Worm (Caenorhabditis elegans) whole organism, L1 larva: ENCODE data around the gene lin-14.

ENCODE experiments used
- C04F5.9 ChIP-seq: sonication (generic microtip); optimal IDR thresholded peaks from 2 replicates; lab custom pipeline; 2016; ENCODE audit warnings: missing genetic modification characterization, missing compliant biosample characterization
- ama-1 ChIP-seq: fragments of 150-350 bp; optimal IDR thresholded peaks from 2 replicates; lab custom pipeline; 2014
- ceh-8 ChIP-seq: fragments of 200-800 bp; sonication (Bioruptor generic); optimal IDR thresholded peaks from 2 replicates; lab custom pipeline; 2018; ENCODE audit warnings: mild to moderate bottlenecking, missing genetic modification characterization, moderate library complexity, missing compliant biosample characterization
- ceh-88 ChIP-seq: fragments of 200-800 bp; sonication (Bioruptor generic); IDR thresholded peaks from 2 replicates; pipeline ENCODE4 v1.3.6; 2022; ENCODE audit warnings: missing genetic modification characterization, missing compliant biosample characterization
- dpl-1 ChIP-seq, 3 experiments: fragments of 150-350 bp in 2 of 3; sonication (generic microtip) in 1 of 3; optimal IDR thresholded peaks; 2 replicates each; lab custom pipeline; 2014 to 2017; ENCODE audit warnings: missing biosample characterization in 3 of 3, missing genetic modification characterization in 3 of 3, missing genetic modification reagents in 3 of 3
- efl-1 ChIP-seq, 4 experiments: fragments of 150-350 bp; optimal IDR thresholded peaks in 3 of 4; peaks in 1 of 4; 1 replicate in 1 of 4; 2 replicates in 3 of 4; lab custom pipeline; 2014; ENCODE audit warnings: missing biosample characterization in 2 of 4, missing genetic modification characterization in 2 of 4, missing genetic modification reagents in 2 of 4
- elt-2 ChIP-seq: sonication (generic microtip); optimal IDR thresholded peaks from 2 replicates; lab custom pipeline; 2016; ENCODE audit warnings: missing genetic modification characterization, mild to moderate bottlenecking, inconsistent platforms, missing compliant biosample characterization, missing genetic modification reagents
- elt-3 ChIP-seq, 6 experiments: fragments of 150-350 bp in 1 of 6; sonication (generic microtip); optimal IDR thresholded peaks; 2 replicates each; lab custom pipeline; 2017 to 2018; ENCODE audit warnings: missing biosample characterization in 6 of 6, missing genetic modification characterization in 6 of 6, inconsistent platforms in 1 of 6
- grh-1 ChIP-seq: fragments of 200-800 bp; sonication (Bioruptor generic); IDR thresholded peaks from 2 replicates; pipeline ENCODE4 v1.3.6; 2022; ENCODE audit warnings: missing genetic modification reagents, missing genetic modification characterization, missing compliant biosample characterization
- jun-1 ChIP-seq: fragments of 150-350 bp; optimal IDR thresholded peaks from 2 replicates; lab custom pipeline; 2014; ENCODE audit warnings: missing biosample characterization, missing genetic modification reagents, missing genetic modification characterization
- lin-14 ChIP-seq: fragments of 200-800 bp; sonication (Bioruptor generic); optimal IDR thresholded peaks from 2 replicates; lab custom pipeline; 2018; ENCODE audit warnings: mild to moderate bottlenecking, missing genetic modification characterization, moderate library complexity, missing compliant biosample characterization
- lin-15B ChIP-seq: fragments of 150-350 bp; sonication (generic microtip); optimal IDR thresholded peaks from 3 replicates; lab custom pipeline; 2014; ENCODE audit warnings: missing biosample characterization, missing genetic modification characterization
- lin-35 ChIP-seq, 2 experiments: fragments of 150-350 bp; optimal IDR thresholded peaks; 2 replicates each; lab custom pipeline; 2014; ENCODE audit warnings: missing biosample characterization in 2 of 2, missing genetic modification characterization in 2 of 2, missing genetic modification reagents in 2 of 2
- lin-39 ChIP-seq: fragments of 150-350 bp; optimal IDR thresholded peaks from 2 replicates; lab custom pipeline; 2014; ENCODE audit warnings: missing biosample characterization, missing genetic modification reagents, missing genetic modification characterization
- mdl-1 ChIP-seq, 2 experiments: fragments of 150-350 bp; optimal IDR thresholded peaks; 2 replicates each; lab custom pipeline; 2014 to 2017; ENCODE audit warnings: missing biosample characterization in 2 of 2, missing genetic modification characterization in 2 of 2, inconsistent platforms in 1 of 2
- mef-2 ChIP-seq: fragments of 150-350 bp; optimal IDR thresholded peaks from 2 replicates; lab custom pipeline; 2014; ENCODE audit warnings: missing biosample characterization, missing genetic modification characterization
- mep-1 ChIP-seq: fragments of 150-350 bp; optimal IDR thresholded peaks from 2 replicates; lab custom pipeline; 2014; ENCODE audit warnings: missing biosample characterization, missing genetic modification characterization
- nhr-19 ChIP-seq: fragments of 200-800 bp; sonication (Bioruptor generic); conservative IDR thresholded peaks from 2 replicates; pipeline ENCODE4 v1.3.6; 2022; ENCODE audit warnings: missing genetic modification characterization, missing compliant biosample characterization
- nhr-47 ChIP-seq: sonication (generic microtip); optimal IDR thresholded peaks from 2 replicates; lab custom pipeline; 2016; ENCODE audit warnings: mild to moderate bottlenecking, missing genetic modification characterization, moderate library complexity, missing compliant biosample characterization
- nhr-71 ChIP-seq: sonication (generic microtip); optimal IDR thresholded peaks from 2 replicates; lab custom pipeline; 2016; ENCODE audit warnings: mild to moderate bottlenecking, missing genetic modification characterization, moderate library complexity, missing compliant biosample characterization
- nhr-84 ChIP-seq: sonication (generic microtip); optimal IDR thresholded peaks from 2 replicates; lab custom pipeline; 2017; ENCODE audit warnings: missing biosample characterization, missing genetic modification characterization
- nhr-90 ChIP-seq: sonication (generic microtip); optimal IDR thresholded peaks from 2 replicates; lab custom pipeline; 2016; ENCODE audit warnings: mild to moderate bottlenecking, missing genetic modification characterization, missing compliant biosample characterization; ENCODE audit not compliant: poor library complexity
- pqm-1 ChIP-seq: sonication (generic microtip); optimal IDR thresholded peaks from 3 replicates; lab custom pipeline; 2017; ENCODE audit warnings: missing biosample characterization, missing genetic modification characterization
- sup-37 ChIP-seq: fragments of 200-800 bp; sonication (Bioruptor generic); optimal IDR thresholded peaks from 2 replicates; lab custom pipeline; 2018; ENCODE audit warnings: mild to moderate bottlenecking, missing genetic modification characterization, missing compliant biosample characterization
- ztf-11 ChIP-seq, 2 experiments: sonication (generic microtip); optimal IDR thresholded peaks; 2 replicates each; lab custom pipeline; 2016 to 2017; ENCODE audit warnings: missing genetic modification characterization in 2 of 2, missing biosample characterization in 1 of 2, missing compliant biosample characterization in 1 of 2
- ztf-4 ChIP-seq: fragments of 150-350 bp; optimal IDR thresholded peaks from 2 replicates; lab custom pipeline; 2014; ENCODE audit warnings: missing biosample characterization, missing genetic modification characterization

lin-14 gene

DNA sequence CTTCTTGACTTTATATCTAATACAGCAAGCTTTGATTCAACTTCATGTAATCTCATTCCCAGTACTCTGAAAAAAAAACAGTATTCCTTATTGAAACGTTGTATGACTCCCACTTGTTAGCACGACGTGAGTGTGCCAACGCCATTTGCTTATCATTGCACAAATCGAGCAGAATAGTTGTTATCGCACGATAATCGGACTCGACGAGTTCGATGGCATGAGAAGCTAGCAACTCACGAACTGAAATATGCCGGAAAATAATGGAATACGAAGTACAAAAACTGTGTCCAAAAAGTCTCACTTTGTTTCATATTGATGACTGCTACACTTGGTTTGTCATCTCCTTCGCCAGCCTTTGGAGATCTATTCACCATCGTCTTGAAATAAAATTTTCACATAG is 44.2 kb downstream of the lin-14 start:
- TF ChIP-seq elt-2 (tag; lab: Kevin White, UChicago) = peak; percentile 80
- TF ChIP-seq pqm-1 (tag; lab: Kevin White, UChicago) = peak; percentile 17
- TF ChIP-seq ztf-11 (tag; optimal IDR thresholded peaks at IDR 0.05; lab: Kevin White, UChicago) = no peak
- peak in 1 of 2 experiments; percentile 19 for TF ChIP-seq lin-35 (GFP tag; optimal IDR thresholded peaks at IDR 0.05; lab: Kevin White, UChicago)
- TF ChIP-seq lin-14 = peak; percentile 18
- no peak for TF ChIP-seq efl-1 (optimal IDR thresholded peaks at IDR 0.05; lab: Kevin White, UChicago)
- peak in 1 of 2 experiments; percentile 43 for TF ChIP-seq efl-1 (GFP tag; optimal IDR thresholded peaks at IDR 0.05 in 1 of 2; lab: Kevin White, UChicago)

DNA sequence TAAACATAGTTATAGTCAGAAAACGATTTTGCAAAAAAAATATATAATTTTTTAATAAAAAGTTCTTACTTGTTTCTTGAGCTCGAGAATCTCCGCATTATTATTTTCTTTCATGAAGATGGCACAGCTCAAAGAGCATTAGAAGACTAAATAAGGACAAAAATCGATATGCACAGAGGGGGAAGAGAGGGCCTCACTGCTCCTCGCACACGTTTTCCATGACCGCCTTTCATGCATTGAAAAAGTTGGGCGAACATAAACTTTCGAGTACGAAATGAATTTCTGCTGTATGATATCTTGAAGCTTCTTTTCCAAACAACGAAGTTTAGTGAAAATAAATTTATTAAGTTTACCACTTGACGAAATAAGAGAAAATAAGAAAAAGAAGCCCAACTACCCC is 45.9 kb downstream of the lin-14 start, which contains the start of gene ccdc-149:
ccdc-149 (minus strand) TSS at position 221 of the 400 bp plus-strand sequence.
- TF ChIP-seq ama-1 (lab: Kevin White, UChicago) (no peak), elt-2 (tag; lab: Kevin White, UChicago) (no peak), nhr-84 (tag; lab: Kevin White, UChicago) (no peak), lin-39 (tag; lab: Kevin White, UChicago) (no peak), grh-1 (GFP tag; lab: Robert Waterston, UW) (no peak), ztf-4 (tag; lab: Kevin White, UChicago) (no peak), mdl-1 (tag; optimal IDR thresholded peaks at IDR 0.05; lab: Kevin White, UChicago) (no peak), mep-1 (no peak), elt-3 (tag; optimal IDR thresholded peaks at IDR 0.05; lab: Kevin White, UChicago) (no peak), ceh-8 (GFP tag; lab: Kevin White, UChicago) (no peak)

DNA sequence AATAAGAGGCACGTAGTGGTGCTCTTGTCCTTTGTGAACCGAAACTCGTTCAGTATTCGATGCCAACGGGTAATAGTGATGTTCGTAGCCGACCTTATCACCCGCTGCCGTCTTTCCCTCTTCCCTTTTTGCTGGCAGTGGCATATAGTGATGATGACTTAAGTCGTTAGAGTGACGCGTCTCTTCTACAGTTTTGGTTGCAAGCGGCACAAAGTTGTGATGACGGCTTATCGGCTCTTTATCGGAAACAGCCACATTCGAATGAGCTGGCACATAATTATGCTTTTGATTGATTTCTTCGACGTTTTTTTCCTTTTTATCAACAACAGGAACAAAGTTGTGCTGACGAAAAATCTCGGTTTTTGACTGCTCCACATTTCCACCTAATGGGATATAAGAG is 50.0 kb downstream of the lin-14 start:
- TF ChIP-seq pqm-1 (tag; lab: Kevin White, UChicago) (peak; percentile 36), lin-35 (GFP tag; optimal IDR thresholded peaks at IDR 0.05; lab: Kevin White, UChicago) (peak in 1 of 2 experiments; percentile 26), C04F5.9 (no peak), lin-14 (peak; percentile 26), nhr-90 (tag; lab: Kevin White, UChicago) (peak; percentile 11), jun-1 (tag; lab: Kevin White, UChicago) (peak; percentile 27), nhr-19 (no peak), elt-2 (tag; lab: Kevin White, UChicago) (peak; percentile 94), mdl-1 (tag; optimal IDR thresholded peaks at IDR 0.05; lab: Kevin White, UChicago) (peak in 1 of 2 experiments; percentile 0), ceh-88 (GFP tag; lab: Robert Waterston, UW) (no peak)

DNA sequence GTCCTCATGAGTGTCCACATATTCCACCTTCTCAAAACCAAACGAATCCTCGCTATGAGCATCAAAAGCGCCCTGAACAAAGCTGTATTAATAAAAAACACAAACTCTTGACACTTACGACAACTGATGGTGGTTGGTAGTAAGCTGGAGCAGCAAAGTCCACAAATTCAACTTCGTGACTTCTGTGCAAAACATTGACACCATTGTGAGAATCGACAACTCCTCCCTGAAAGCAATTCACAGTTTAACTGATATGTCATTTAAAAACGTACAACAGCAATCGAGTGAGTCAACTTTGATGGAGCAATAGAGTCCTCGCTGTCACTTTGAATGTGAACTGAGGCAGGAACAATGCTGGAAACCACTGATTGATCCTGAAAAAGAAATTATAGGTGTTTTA is 52.1 kb downstream of the lin-14 start:
- TF ChIP-seq mef-2 (no peak), ztf-11 (tag; optimal IDR thresholded peaks at IDR 0.05; lab: Kevin White, UChicago) (no peak), nhr-47 (tag; lab: Kevin White, UChicago) (no peak), dpl-1 (GFP tag; optimal IDR thresholded peaks at IDR 0.05; lab: Kevin White, UChicago) (no peak)

DNA sequence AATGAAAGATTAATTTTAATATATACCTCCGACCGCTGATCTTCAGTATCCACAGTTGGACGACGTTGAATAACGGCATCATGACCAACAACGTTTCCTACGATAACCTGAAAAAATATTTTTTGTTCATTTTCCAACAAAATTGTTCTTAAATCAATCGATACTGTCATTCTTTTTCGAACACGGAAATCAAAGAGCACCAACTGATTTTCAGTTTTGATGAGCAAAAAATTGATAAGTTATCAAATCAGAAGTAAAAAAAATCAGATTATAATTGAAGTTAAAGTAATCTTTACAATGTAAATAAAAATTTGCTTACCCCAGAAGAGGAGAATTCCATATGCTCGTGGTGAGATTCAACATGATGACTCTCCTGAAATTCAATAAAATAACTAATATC is 53.1 kb downstream of the lin-14 start:
- TF ChIP-seq nhr-90 (tag; lab: Kevin White, UChicago) (no peak), elt-3 (tag; optimal IDR thresholded peaks at IDR 0.05; lab: Kevin White, UChicago) (no peak)

DNA sequence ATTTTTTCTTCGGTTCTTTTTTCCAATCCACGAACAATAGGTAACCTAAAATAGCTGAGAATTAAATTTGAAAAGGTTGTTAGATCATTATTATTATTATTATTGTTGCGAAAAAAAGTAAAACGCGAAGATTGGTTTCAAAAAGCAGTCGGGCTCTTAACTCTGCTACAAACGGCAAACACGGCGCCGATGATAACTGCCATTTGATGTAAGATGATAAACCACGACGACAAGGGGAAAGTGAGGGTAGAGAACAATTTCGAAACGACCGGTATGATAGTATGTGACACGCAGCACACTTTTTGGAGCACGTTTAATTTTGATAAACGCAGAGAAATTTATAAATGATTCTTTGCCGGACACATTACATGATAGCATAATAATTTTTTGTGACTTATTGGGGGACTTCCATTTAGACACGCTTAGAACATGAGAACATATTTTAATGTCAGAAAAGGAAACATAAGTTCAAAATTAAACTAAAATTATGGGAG is 53.7 kb downstream of the lin-14 start, which contains the start of gene hpo-34:
hpo-34 (minus strand) TSS at position 51 of the 494 bp plus-strand sequence.
- TF ChIP-seq nhr-71 (peak; percentile 16), elt-2 (tag; lab: Kevin White, UChicago) (peak; percentile 85), sup-37 (no peak), lin-14 (peak; percentile 19), lin-35 (GFP tag; optimal IDR thresholded peaks at IDR 0.05; lab: Kevin White, UChicago) (peak in 1 of 2 experiments; percentile 38), lin-15B (tag; lab: Kevin White, UChicago) (no peak), nhr-90 (tag; lab: Kevin White, UChicago) (peak; percentile 3), mdl-1 (tag; optimal IDR thresholded peaks at IDR 0.05; lab: Kevin White, UChicago) (peak in 1 of 2 experiments; percentile 16)
